Worm (Caenorhabditis elegans): Measurements from ENCODE around the gene twk-45.

ce11 chrIII:2826770-2827169 lies 25.1 kb upstream of the twk-45 start, which contains the start of gene Y71H2AM.1:
- TF ChIP-seq him-1 (tag; optimal IDR thresholded peaks at IDR 0.05), result no peak
- no peak for TF ChIP-seq dao-5 (tag; optimal IDR thresholded peaks at IDR 0.05)
- TF ChIP-seq W03F9.2 (tag; optimal IDR thresholded peaks at IDR 0.05), result no peak

Data from whole organism, L4/young adult.